Fruit fly (Drosophila melanogaster): Measurements from ENCODE around the gene CG46306.

CG46306 gene

dm6 chrX:16835304-16835703, at the start of gene CG46306, which contains the start of gene CG13004:
Gene CG46306, minus strand, starts transcription at chrX:16835520.
Gene CG13004, minus strand, starts transcription at chrX:16835520.
- no peak for TF ChIP-seq CG17801 (GFP tag; optimal IDR thresholded peaks at IDR 0.05; ENCODE audit: partially characterized antibody)

DNA sequence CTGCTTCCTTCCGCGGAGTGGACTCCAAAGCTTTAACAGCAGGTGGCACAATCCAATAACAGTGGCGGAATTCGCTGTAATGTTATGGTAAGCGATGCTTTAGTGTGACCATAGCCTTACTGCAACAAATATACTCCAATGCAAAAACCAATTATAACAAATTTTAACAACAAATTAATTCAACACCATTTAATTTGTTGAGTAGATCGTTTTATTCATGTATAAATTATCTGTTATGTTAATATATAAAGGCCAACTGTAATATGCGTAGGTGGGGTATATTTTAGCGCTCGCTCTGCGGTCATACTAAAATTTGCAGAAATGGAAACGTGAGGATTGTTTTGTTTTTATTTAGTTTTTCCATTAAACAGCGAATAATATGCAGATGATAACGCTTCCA, 49.0 kb upstream of the CG46306 start, which contains the start of the genes Nprl2 and Polr3I:
TSS of gene Nprl2 (minus strand) at position 86 of the 400 bp plus-strand sequence.
TSS of gene Polr3I (plus strand) at position 302 of the 400 bp plus-strand sequence.
- TF ChIP-seq CG17801 (GFP tag; optimal IDR thresholded peaks at IDR 0.05; ENCODE audit: partially characterized antibody) = peak; percentile 25

DNA sequence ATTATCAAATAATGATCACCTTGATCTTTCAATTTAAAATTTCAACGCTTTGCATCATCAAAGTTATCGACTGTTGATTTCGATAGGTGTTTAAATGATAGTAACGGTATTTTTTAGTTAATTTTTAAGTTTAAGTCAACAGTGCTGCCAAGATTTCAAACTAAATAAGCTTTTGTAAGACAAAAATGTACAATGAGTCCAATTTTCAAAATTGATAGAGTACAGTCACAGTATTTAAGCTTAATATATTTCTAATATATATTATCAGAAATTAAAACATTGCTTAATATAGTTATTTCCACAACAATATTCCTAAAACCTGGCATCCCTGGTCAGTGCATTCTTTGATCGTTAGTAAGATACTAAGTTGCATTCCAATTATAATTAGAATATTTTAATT, 45.7 kb upstream of the CG46306 start, which contains the start of gene CG4872:
TSS of gene CG4872 (plus strand) at position 333 of the 400 bp plus-strand sequence.
- peak; percentile 22 for TF ChIP-seq CG17801 (GFP tag; optimal IDR thresholded peaks at IDR 0.05; ENCODE audit: partially characterized antibody)

DNA sequence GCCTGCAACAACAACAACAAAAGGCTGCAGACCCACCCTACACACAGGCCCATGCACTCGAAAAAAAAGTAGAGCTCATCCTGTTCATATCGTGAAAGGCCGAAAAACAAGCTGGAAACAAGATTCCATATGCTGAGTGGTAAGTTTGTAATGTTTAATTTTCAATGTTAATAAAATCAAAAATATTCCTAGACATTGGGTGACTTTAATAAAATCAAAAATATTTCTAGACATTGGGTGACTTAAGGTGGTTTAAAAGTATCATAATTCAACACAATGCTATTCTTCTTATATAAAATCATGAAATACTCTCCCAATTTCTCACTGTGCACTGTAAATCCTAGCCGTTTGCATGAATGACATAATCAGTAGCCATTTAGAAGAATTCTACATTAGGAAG, 44.7 kb upstream of the CG46306 start:
- TF ChIP-seq CG17801 (GFP tag; optimal IDR thresholded peaks at IDR 0.05; ENCODE audit: partially characterized antibody) = no peak

DNA sequence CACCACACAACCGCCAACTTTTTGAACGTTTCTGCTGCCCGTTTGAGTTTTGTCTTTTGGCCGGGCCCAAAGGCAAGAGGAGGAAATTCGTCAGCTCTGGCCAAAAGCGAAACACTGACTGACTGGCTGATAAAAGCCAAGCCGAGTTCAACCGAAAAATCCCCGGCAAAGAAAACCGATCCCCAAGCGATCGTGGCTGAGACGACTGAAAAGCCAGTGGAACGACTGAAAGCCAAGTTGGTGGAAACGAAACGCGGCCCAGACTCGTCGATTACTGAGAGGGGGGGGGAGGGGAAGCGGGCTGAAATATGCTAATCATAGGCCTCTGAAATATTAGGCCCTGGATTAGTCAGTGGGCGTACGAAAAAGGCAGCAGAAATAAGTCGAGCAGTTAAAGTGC, 41.1 kb upstream of the CG46306 start, which contains the start of gene CG13003:
TSS of gene CG13003 (minus strand) at position 120 of the 400 bp plus-strand sequence.
- no peak for TF ChIP-seq CG17801 (GFP tag; optimal IDR thresholded peaks at IDR 0.05; ENCODE audit: partially characterized antibody)

DNA sequence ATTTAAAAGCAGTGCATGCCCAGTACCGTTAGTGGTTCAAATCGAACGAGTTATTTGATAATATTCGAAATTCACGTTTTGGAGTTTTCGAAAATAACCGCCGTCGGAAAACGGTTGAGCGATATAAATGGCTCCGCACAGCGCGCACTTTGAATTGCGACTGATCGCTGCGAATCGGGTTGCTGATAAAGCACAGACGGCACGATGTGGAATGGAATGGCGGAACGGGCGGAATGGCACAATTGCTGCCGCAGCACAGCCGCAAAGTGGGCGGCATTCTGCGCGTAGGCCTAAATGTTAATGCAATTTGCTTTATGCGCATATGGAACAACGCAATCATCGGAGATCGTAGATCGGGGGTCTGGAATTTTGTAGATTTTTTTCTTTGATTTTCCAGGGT, 39.4 kb upstream of the CG46306 start:
- no peak for TF ChIP-seq CG17801 (GFP tag; optimal IDR thresholded peaks at IDR 0.05; ENCODE audit: partially characterized antibody)

DNA sequence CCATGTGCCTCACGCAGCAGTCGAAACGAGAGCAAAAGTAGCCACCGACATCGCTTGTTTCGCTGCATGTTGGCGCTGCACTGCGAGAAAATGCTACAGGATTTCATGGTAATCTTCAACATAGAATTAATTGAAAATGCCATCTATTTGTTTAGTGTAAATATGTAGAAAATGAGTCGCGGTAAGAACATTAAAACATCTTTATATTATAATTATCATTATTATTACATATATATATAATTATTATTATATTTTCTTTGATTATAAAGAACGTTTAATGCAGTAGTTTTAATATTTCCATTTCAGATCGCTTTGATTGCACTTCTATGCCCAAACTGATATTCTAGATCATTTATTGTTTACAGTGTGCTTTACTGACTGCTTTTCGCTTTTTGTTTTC, 37.7 kb upstream of the CG46306 start:
- no peak for TF ChIP-seq CG17801 (GFP tag; optimal IDR thresholded peaks at IDR 0.05; ENCODE audit: partially characterized antibody)

DNA sequence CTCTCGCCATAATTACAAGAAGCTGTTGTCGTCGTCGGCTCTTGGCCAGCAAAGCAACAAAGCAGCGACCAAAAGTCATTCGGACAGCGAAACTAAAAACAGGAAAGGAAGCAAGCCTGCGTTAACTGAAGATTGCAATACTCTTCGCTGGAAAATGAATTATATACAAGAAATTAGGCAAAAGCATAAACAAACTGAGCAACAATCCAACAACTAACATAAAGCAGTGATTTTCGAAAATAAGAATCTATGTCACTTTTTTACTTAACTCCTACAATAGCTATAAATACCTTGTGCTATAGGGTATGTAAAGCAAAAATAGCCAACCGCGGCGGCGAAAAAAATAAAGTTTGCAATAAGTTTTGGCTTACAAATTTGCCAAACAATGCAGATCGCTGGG, 36.5 kb upstream of the CG46306 start:
- no peak for TF ChIP-seq CG17801 (GFP tag; optimal IDR thresholded peaks at IDR 0.05; ENCODE audit: partially characterized antibody)

DNA sequence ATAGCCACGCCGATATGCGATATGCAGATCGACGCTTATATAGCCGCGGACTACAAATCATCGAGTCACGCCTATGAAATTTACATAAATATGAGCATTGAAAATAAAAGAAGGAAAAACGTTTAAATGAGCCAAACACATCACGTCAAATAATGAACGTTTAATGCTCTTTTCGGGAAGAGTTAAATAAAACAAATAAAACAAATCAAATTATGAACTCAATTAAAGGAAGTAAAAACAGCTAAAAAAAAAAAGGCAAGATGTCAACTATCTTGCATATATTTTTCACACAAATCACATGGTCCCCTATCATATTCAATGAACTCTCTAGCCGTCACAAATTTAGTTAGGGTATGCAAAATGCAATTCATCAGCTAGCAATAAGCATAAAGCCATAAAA, 32.3 kb upstream of the CG46306 start:
- no peak for TF ChIP-seq CG17801 (GFP tag; optimal IDR thresholded peaks at IDR 0.05; ENCODE audit: partially characterized antibody)

DNA sequence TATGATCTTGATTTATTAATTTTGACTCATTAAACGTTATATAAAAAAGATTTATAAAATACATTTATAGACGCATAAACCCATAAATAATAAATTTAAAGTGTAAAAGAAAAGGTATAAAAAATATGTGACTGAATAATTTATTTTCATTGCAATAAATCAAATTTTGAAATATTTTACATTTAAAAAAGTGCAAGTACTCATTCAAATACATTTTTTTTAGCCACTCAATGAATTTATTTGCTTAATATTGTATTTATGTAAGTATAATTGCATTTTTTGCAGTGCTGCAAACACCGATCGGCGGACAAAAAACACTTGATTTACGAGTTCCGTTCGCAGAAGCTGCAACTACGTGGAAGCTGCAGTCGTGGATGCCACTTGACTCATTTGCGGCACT, 24.4 kb upstream of the CG46306 start:
- no peak for TF ChIP-seq CG17801 (GFP tag; optimal IDR thresholded peaks at IDR 0.05; ENCODE audit: partially characterized antibody)

DNA sequence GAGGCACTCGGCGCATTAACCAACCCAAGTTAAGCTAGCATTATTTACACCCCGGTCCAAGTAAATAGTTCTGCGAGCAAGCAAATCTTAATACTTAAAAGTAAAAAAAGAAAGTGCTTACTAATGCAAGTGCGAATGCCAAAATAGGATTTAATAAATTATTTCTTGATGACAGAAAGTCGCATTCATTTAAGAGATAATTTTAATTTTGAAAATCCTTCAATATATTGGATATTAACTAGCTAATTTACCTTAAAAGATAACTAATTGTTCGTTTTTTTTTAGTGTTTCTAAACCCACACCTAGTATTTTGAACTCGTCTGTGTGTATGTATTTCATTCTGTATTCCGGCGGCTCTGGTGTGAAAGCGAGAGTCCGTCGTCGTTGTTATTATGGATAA, 19.4 kb upstream of the CG46306 start:
- peak; percentile 58 for TF ChIP-seq CG17801 (GFP tag; optimal IDR thresholded peaks at IDR 0.05; ENCODE audit: partially characterized antibody)

- TF ChIP-seq CG17801 (GFP tag; optimal IDR thresholded peaks at IDR 0.05; ENCODE audit: partially characterized antibody) = no peak
Observed at dm6 chrX:16849517-16849916, 14.2 kb upstream of the CG46306 start.

DNA sequence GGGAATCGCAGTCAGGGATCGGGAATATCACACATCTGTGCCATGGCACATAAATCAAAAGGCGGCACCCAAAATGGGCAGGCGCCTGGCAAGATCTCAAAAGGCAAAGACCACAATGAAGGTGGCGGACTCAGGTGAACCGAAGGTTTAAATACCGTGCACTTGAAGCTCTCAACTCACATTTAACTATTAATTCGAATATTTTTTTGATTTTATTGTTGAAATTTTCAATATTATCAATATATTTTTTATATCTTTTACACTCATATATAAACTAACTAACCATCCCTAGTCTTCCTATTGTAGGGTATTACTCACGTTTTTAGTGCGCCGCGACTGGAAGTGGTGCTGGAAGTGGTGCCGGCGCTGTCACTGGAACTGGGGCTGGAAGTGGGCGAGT, 13.7 kb upstream of the CG46306 start:
- TF ChIP-seq CG17801 (GFP tag; optimal IDR thresholded peaks at IDR 0.05; ENCODE audit: partially characterized antibody) = no peak

DNA sequence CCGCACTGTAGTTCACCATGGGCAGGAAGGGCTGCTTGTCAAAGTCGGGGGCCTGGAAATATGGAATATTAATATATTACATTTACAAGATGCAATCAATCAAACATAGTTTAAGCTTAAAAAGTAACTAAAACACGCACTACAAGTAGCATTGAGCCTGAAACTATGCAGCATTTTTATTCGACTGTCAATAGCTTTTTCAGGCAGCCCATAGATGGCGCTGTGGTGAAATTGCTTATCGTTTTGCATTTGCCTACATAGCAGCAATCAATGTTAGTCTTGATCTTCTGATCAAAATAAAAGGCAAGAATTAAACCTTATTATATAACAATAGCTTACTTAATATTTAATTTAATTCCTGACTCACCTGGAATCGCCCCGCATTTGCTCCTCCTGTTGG, 11.3 kb upstream of the CG46306 start:
- TF ChIP-seq CG17801 (GFP tag; optimal IDR thresholded peaks at IDR 0.05; ENCODE audit: partially characterized antibody) = no peak

DNA sequence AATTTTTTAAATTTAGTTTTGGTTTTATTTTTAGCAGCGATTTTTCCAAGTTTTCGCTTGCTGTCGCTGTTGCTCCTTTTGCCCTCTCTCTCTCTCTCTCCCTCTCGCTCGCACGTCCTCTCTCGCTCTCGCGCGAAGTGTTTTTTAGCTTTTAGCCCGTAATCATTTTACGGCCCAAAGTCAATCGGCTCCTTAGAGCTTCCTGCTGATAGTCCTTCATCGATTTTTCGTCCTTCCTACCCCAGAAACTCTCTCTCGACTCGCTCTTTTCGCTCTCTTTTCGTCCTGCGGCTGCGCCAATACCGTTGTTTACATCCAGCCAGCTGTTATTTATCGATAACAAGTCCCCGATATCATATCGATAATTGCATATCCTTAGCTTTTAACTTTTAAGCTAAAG, 9.0 kb upstream of the CG46306 start, which contains the start of gene RSG7:
TSS of gene RSG7 (minus strand) at position 139 of the 400 bp plus-strand sequence.
- TF ChIP-seq CG17801 (GFP tag; optimal IDR thresholded peaks at IDR 0.05; ENCODE audit: partially characterized antibody) = no peak

- no peak for TF ChIP-seq CG17801 (GFP tag; optimal IDR thresholded peaks at IDR 0.05; ENCODE audit: partially characterized antibody)
Observed at dm6 chrX:16839905-16840304, 4.6 kb upstream of the CG46306 start.

dm6 chrX:16839033-16839432, 3.7 kb upstream of the CG46306 start:
- TF ChIP-seq CG17801 (GFP tag; optimal IDR thresholded peaks at IDR 0.05; ENCODE audit: partially characterized antibody) = no peak

Data from ovary, adult (tissue).